Worm (Caenorhabditis elegans): ENCODE data around the gene dnc-4.

The dnc-4 gene

DNA sequence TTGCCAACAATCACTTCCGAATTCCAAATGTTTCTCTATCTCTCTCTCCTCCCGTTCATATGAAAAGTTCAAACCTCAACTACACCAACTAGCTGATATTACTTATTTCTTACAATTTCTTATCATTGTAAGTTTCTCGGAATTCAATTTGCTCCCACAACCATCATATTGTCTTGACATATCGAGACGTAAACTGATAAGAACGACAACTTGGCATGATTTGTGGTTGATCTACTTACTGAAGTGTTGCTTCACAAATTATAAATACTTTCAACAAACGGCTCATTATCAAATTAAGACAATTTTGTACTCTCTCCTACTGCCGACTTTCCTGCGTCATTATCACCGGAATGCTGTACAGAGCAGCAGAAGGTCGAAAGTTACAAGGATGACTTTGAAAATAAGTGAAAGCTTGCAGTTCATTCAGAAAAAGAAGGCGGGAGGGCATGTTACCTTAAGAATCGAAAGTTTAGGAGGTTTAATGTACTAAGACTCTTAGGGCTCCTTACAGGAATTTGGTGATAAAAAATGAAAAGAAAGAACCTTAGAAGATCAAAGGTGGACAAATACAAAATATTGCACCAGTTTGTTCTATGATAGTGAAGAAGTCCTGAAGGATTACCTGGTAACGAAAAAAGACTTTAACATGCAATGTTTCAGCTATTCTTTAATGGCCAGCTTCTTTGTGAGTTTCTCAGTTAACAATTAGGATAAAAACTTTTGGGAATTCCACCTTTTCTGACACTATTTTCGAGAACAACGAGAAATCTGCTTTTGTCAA is 12.7 kb upstream of the dnc-4 start (continued):
- TF ChIP-seq lsy-2 (tag; optimal IDR thresholded peaks at IDR 0.05) = no peak
- TF ChIP-seq unc-39 (tag; optimal IDR thresholded peaks at IDR 0.05) = no peak
- no peak for TF ChIP-seq elt-1 (tag; optimal IDR thresholded peaks at IDR 0.05)
- TF ChIP-seq zag-1 (tag; optimal IDR thresholded peaks at IDR 0.05) = no peak
- no peak for TF ChIP-seq ceh-16 (tag; optimal IDR thresholded peaks at IDR 0.05)

DNA sequence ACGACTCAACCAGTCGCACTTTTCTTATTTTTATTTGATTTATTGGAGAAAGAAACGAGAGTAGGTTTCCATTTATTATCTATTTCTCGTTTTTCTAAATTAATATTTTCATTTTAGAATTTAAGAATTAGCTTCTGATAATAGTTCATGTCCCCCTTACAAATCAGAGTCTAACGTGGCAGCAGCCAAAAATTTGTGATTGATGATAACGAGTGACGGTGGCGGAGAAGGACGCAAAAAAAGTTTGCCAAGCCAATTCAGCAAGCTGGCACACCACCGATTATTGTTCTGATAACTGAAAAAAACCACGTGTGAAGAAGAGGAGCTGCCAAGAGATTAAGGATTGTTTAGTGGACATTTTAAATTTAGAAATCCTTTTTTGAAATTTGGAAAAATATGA is 10.5 kb upstream of the dnc-4 start:
- TF ChIP-seq sem-4 (tag; optimal IDR thresholded peaks at IDR 0.05) (no peak), sma-3 (GFP tag; optimal IDR thresholded peaks at IDR 0.05) (no peak), aly-2 (tag; optimal IDR thresholded peaks at IDR 0.05) (no peak), skn-1 (tag; optimal IDR thresholded peaks at IDR 0.05) (no peak), fos-1 (tag; optimal IDR thresholded peaks at IDR 0.05) (peak; percentile 76), unc-62 (GFP tag; optimal IDR thresholded peaks at IDR 0.05) (no peak), nhr-6 (tag; optimal IDR thresholded peaks at IDR 0.05) (no peak), ceh-82 (tag; optimal IDR thresholded peaks at IDR 0.05) (no peak), nhr-11 (tag; optimal IDR thresholded peaks at IDR 0.05) (no peak), F13H6.1 (tag; optimal IDR thresholded peaks at IDR 0.05) (peak; percentile 12), crh-2 (tag; optimal IDR thresholded peaks at IDR 0.05) (peak; percentile 79), ztf-1 (GFP tag; conservative IDR thresholded peaks at IDR 0.05) (no peak), lin-39 (tag; optimal IDR thresholded peaks at IDR 0.05) (no peak), zag-1 (tag; optimal IDR thresholded peaks at IDR 0.05) (no peak), ztf-4 (tag; optimal IDR thresholded peaks at IDR 0.05) (no peak), nhr-10 (tag; optimal IDR thresholded peaks at IDR 0.05) (no peak), Y55F3AM.14 (GFP tag; optimal IDR thresholded peaks at IDR 0.05) (no peak), lin-13 (GFP tag; optimal IDR thresholded peaks at IDR 0.05) (no peak), dmd-4 (tag; optimal IDR thresholded peaks at IDR 0.05) (no peak), snpc-4 (tag; optimal IDR thresholded peaks at IDR 0.05) (no peak), sma-9 (GFP tag; optimal IDR thresholded peaks at IDR 0.05) (peak; percentile 57), sma-9 (tag; optimal IDR thresholded peaks at IDR 0.05) (no peak)

DNA sequence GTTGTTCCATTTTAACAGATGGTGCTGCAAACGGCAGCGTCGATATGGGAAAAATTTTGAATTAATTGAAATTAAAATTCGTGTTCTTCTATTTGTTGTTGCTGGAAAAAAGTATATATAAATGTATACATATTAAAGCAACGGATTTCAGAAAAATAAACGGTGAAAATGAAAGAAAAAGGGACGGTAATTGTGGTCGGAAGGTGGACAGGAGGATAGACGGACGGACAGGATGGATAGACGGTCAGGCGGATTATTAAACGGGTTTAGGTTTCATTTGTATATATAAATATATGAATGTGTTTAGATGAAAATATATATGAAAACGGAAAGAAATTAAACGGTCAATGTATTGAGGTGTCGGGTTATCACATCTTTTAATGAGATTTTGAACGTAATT is 9.8 kb upstream of the dnc-4 start, which contains the start of gene nhr-31:
TSS of gene nhr-31 (minus strand) at position 101 of the 400 bp plus-strand sequence.
- TF ChIP-seq unc-62 (GFP tag; optimal IDR thresholded peaks at IDR 0.05) (no peak), ztf-1 (GFP tag; conservative IDR thresholded peaks at IDR 0.05) (no peak), unc-39 (tag; optimal IDR thresholded peaks at IDR 0.05) (no peak), elt-3 (tag; optimal IDR thresholded peaks at IDR 0.05) (no peak), R02D3.7 (tag; optimal IDR thresholded peaks at IDR 0.05) (no peak), elt-1 (tag; optimal IDR thresholded peaks at IDR 0.05) (no peak), Y55F3AM.14 (GFP tag; optimal IDR thresholded peaks at IDR 0.05) (no peak), ceh-82 (tag; optimal IDR thresholded peaks at IDR 0.05) (no peak), unc-55 (GFP tag; optimal IDR thresholded peaks at IDR 0.05) (no peak)

DNA sequence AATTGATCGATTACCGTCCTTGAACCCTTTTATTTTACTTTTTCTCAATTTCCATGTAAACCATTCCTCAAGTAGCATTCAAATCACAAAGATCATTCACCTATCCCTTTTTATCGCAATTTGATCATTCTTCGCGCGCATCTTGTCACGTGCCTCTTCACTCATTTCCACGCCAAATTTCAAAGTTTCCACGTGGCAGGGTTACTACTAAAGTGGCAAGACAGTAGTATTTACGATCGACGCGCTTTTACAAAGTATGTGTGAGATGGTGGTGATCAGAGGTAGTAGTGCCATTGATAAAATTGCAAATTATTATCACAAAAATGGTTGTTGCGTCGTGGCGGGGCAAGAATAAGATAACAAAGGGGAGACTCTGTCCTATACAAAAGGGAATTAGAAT is 8.8 kb upstream of the dnc-4 start:
- peak; percentile 34 for TF ChIP-seq ama-1 (optimal IDR thresholded peaks at IDR 0.05)
- peak; percentile 78 to 83 for TF ChIP-seq mdl-1 (tag; optimal IDR thresholded peaks at IDR 0.05)
- TF ChIP-seq ZK546.5 (tag; optimal IDR thresholded peaks at IDR 0.05) = no peak
- TF ChIP-seq fos-1 (tag; optimal IDR thresholded peaks at IDR 0.05) = peak; percentile 61
- TF ChIP-seq elt-1 (tag; optimal IDR thresholded peaks at IDR 0.05) = no peak
- no peak for TF ChIP-seq skn-1 (tag; optimal IDR thresholded peaks at IDR 0.05)
- TF ChIP-seq ceh-16 (tag; optimal IDR thresholded peaks at IDR 0.05) = no peak
- TF ChIP-seq nhr-129 (tag; optimal IDR thresholded peaks at IDR 0.05) = peak; percentile 65
- TF ChIP-seq gmeb-1 (tag; optimal IDR thresholded peaks at IDR 0.05) = peak; percentile 69
- no peak for TF ChIP-seq peb-1 (tag; optimal IDR thresholded peaks at IDR 0.05)
- no peak for TF ChIP-seq nhr-12 (tag; optimal IDR thresholded peaks at IDR 0.05)
- TF ChIP-seq lin-39 (tag; optimal IDR thresholded peaks at IDR 0.05) = no peak
- TF ChIP-seq egl-27 (tag; optimal IDR thresholded peaks at IDR 0.05) = peak; percentile 44
- TF ChIP-seq sem-4 (tag; optimal IDR thresholded peaks at IDR 0.05) = peak; percentile 12
- peak; percentile 92 for TF ChIP-seq sma-3 (GFP tag; optimal IDR thresholded peaks at IDR 0.05)
- TF ChIP-seq unc-55 (GFP tag; optimal IDR thresholded peaks at IDR 0.05) = no peak
- peak; percentile 89 for TF ChIP-seq blmp-1 (tag; optimal IDR thresholded peaks at IDR 0.05; ENCODE audit: insufficient read depth)
- TF ChIP-seq ztf-4 (tag; optimal IDR thresholded peaks at IDR 0.05) = no peak
- TF ChIP-seq Y55F3AM.14 (GFP tag; optimal IDR thresholded peaks at IDR 0.05) = peak; percentile 55
- TF ChIP-seq F13H6.1 (tag; optimal IDR thresholded peaks at IDR 0.05) = peak; percentile 67
- peak; percentile 97 for TF ChIP-seq sma-9 (GFP tag; optimal IDR thresholded peaks at IDR 0.05)
- no peak for TF ChIP-seq sma-9 (tag; optimal IDR thresholded peaks at IDR 0.05)
- peak; percentile 69 for TF ChIP-seq nhr-6 (tag; optimal IDR thresholded peaks at IDR 0.05)
- peak; percentile 99 for TF ChIP-seq crh-2 (tag; optimal IDR thresholded peaks at IDR 0.05)
- TF ChIP-seq ceh-82 (tag; optimal IDR thresholded peaks at IDR 0.05) = no peak
- TF ChIP-seq nhr-21 (tag; optimal IDR thresholded peaks at IDR 0.05) = peak; percentile 95
- TF ChIP-seq nhr-25 (tag; optimal IDR thresholded peaks at IDR 0.05) = peak; percentile 95
- no peak for TF ChIP-seq zag-1 (tag; optimal IDR thresholded peaks at IDR 0.05)
- TF ChIP-seq lsy-2 (tag; optimal IDR thresholded peaks at IDR 0.05) = peak in 1 of 2 experiments; percentile 33
